Worm (Caenorhabditis elegans) whole organism, late embryonic: ENCODE data around the gene R53.4.

Source experiments
- C08G9.2 ChIP-seq: sonication (generic microtip); optimal IDR thresholded peaks from 2 replicates; lab custom pipeline; 2016; ENCODE audit warnings: mild to moderate bottlenecking, missing genetic modification characterization, moderate library complexity, missing compliant biosample characterization
- F13H6.1 ChIP-seq: sonication (generic microtip); optimal IDR thresholded peaks from 2 replicates; lab custom pipeline; 2016; ENCODE audit warnings: missing genetic modification characterization, missing compliant biosample characterization
- K02D7.2 ChIP-seq: sonication (generic microtip); optimal IDR thresholded peaks from 2 replicates; lab custom pipeline; 2017; ENCODE audit warnings: mild to moderate bottlenecking, missing genetic modification characterization, missing compliant biosample characterization
- ceh-14 ChIP-seq: sonication (generic microtip); optimal IDR thresholded peaks from 2 replicates; lab custom pipeline; 2016; ENCODE audit warnings: missing genotype, missing genetic modification characterization, missing compliant biosample characterization
- ceh-18 ChIP-seq: sonication (generic microtip); optimal IDR thresholded peaks from 2 replicates; lab custom pipeline; 2016; ENCODE audit warnings: missing genetic modification characterization, missing compliant biosample characterization
- ceh-2 ChIP-seq: sonication (generic microtip); optimal IDR thresholded peaks from 2 replicates; lab custom pipeline; 2016; ENCODE audit warnings: missing genotype, missing genetic modification characterization, missing compliant biosample characterization
- ceh-24 ChIP-seq: sonication (generic microtip); optimal IDR thresholded peaks from 2 replicates; lab custom pipeline; 2016; ENCODE audit warnings: mild to moderate bottlenecking, missing genetic modification characterization, missing compliant biosample characterization
- ceh-45 ChIP-seq: fragments of 200-800 bp; sonication (Bioruptor generic); IDR thresholded peaks from 2 replicates; pipeline ENCODE4 v1.3.6; 2022; ENCODE audit warnings: missing genetic modification reagents, missing genetic modification characterization, missing compliant biosample characterization
- ceh-6 ChIP-seq: fragments of 200-800 bp; sonication (Bioruptor generic); optimal IDR thresholded peaks from 2 replicates; lab custom pipeline; 2018; ENCODE audit warnings: mild to moderate bottlenecking, missing genetic modification characterization, missing compliant biosample characterization
- ceh-9 ChIP-seq: sonication (generic microtip); optimal IDR thresholded peaks from 2 replicates; lab custom pipeline; 2016; ENCODE audit warnings: mild to moderate bottlenecking, missing genetic modification characterization, inconsistent platforms, missing compliant biosample characterization
- dmd-4 ChIP-seq: sonication (generic microtip); optimal IDR thresholded peaks from 2 replicates; lab custom pipeline; 2016; ENCODE audit warnings: borderline replicate concordance, missing genetic modification characterization, missing compliant biosample characterization
- elt-2 ChIP-seq: sonication (generic microtip); optimal IDR thresholded peaks from 2 replicates; lab custom pipeline; 2016; ENCODE audit warnings: missing genetic modification reagents, missing genetic modification characterization, missing compliant biosample characterization
- fkh-10 ChIP-seq: fragments of 150-350 bp; optimal IDR thresholded peaks from 2 replicates; lab custom pipeline; 2014; ENCODE audit warnings: missing biosample characterization, missing genetic modification reagents, missing genetic modification characterization
- fkh-6 ChIP-seq: sonication (generic microtip); optimal IDR thresholded peaks from 2 replicates; lab custom pipeline; 2016; ENCODE audit warnings: missing genetic modification characterization, missing compliant biosample characterization
- hlh-30 ChIP-seq: sonication (generic microtip); optimal IDR thresholded peaks from 2 replicates; lab custom pipeline; 2017; ENCODE audit warnings: antibody characterized with exemption, missing genetic modification characterization, missing compliant biosample characterization; ENCODE audit not compliant: insufficient read depth
- lim-6 ChIP-seq: sonication (generic microtip); optimal IDR thresholded peaks from 2 replicates; lab custom pipeline; 2016; ENCODE audit warnings: missing genetic modification characterization, missing compliant biosample characterization
- lin-11 ChIP-seq: fragments of 200-800 bp; sonication (Bioruptor generic); optimal IDR thresholded peaks from 2 replicates; lab custom pipeline; 2018; ENCODE audit warnings: mild to moderate bottlenecking, missing genetic modification characterization, missing compliant biosample characterization
- nfya-1 ChIP-seq: sonication (generic microtip); optimal IDR thresholded peaks from 2 replicates; lab custom pipeline; 2017; ENCODE audit warnings: missing genetic modification characterization, mild to moderate bottlenecking, missing compliant biosample characterization, antibody characterized with exemption, moderate library complexity
- npax-4 ChIP-seq: sonication (generic microtip); optimal IDR thresholded peaks from 2 replicates; lab custom pipeline; 2016; ENCODE audit warnings: missing genetic modification characterization, missing compliant biosample characterization
- odd-2 ChIP-seq: sonication (generic microtip); optimal IDR thresholded peaks from 2 replicates; lab custom pipeline; 2017; ENCODE audit warnings: antibody characterized with exemption, mild to moderate bottlenecking, missing genetic modification characterization, missing compliant biosample characterization
- pax-1 ChIP-seq: fragments of 150-350 bp; optimal IDR thresholded peaks from 2 replicates; lab custom pipeline; 2014; ENCODE audit warnings: missing biosample characterization, missing genetic modification characterization
- pha-2 ChIP-seq: sonication (generic microtip); optimal IDR thresholded peaks from 2 replicates; lab custom pipeline; 2017; ENCODE audit warnings: mild to moderate bottlenecking, missing genetic modification characterization, missing compliant biosample characterization
- pha-4 ChIP-seq: fragments of 150-350 bp; optimal IDR thresholded peaks from 2 replicates; lab custom pipeline; 2018; ENCODE audit warnings: missing biosample characterization, missing genetic modification reagents, missing genetic modification characterization
- ref-2 ChIP-seq: sonication (generic microtip); optimal IDR thresholded peaks from 2 replicates; lab custom pipeline; 2016; ENCODE audit warnings: missing genetic modification characterization, missing compliant biosample characterization
- sdc-2 ChIP-seq: sonication (generic microtip); optimal IDR thresholded peaks from 2 replicates; lab custom pipeline; 2016; ENCODE audit warnings: missing genotype, missing genetic modification characterization, missing compliant biosample characterization
- syd-9 ChIP-seq: sonication (generic microtip); optimal IDR thresholded peaks from 2 replicates; lab custom pipeline; 2016; ENCODE audit warnings: mild to moderate bottlenecking, missing genetic modification characterization, moderate library complexity, missing compliant biosample characterization
- tbx-2 ChIP-seq: sonication (generic microtip); optimal IDR thresholded peaks from 2 replicates; lab custom pipeline; 2016; ENCODE audit warnings: missing genetic modification characterization, missing compliant biosample characterization
- tbx-7 ChIP-seq: sonication (generic microtip); optimal IDR thresholded peaks from 2 replicates; lab custom pipeline; 2016; ENCODE audit warnings: missing genotype, missing genetic modification characterization, missing compliant biosample characterization
- unc-3 ChIP-seq, 2 experiments: fragments of 200-800 bp in 1 of 2; sonication (Bioruptor generic) in 1 of 2; sonication (generic microtip) in 1 of 2; conservative IDR thresholded peaks in 1 of 2; optimal IDR thresholded peaks in 1 of 2; 2 replicates each; pipeline versions ENCODE4 v1.3.6 to Lab custom; 2016 to 2022; ENCODE audit warnings: missing compliant biosample characterization in 2 of 2, missing genetic modification characterization in 2 of 2, missing genetic modification reagents in 1 of 2
- unc-42 ChIP-seq: sonication (generic microtip); optimal IDR thresholded peaks from 2 replicates; lab custom pipeline; 2016; ENCODE audit warnings: missing genotype, missing genetic modification characterization, missing compliant biosample characterization
- unc-55 ChIP-seq: sonication (generic microtip); optimal IDR thresholded peaks from 2 replicates; lab custom pipeline; 2017; ENCODE audit warnings: missing biosample characterization, missing genetic modification reagents, missing genetic modification characterization
- unc-86 ChIP-seq: sonication (generic microtip); optimal IDR thresholded peaks from 2 replicates; lab custom pipeline; 2016; ENCODE audit warnings: missing genetic modification characterization, missing compliant biosample characterization
- zip-5 ChIP-seq: sonication (generic microtip); optimal IDR thresholded peaks from 2 replicates; lab custom pipeline; 2016; ENCODE audit warnings: missing genetic modification characterization, missing compliant biosample characterization
- ztf-16 ChIP-seq: sonication (generic microtip); optimal IDR thresholded peaks from 2 replicates; lab custom pipeline; 2017; ENCODE audit warnings: missing genetic modification characterization, missing compliant biosample characterization

R53.4 gene

DNA sequence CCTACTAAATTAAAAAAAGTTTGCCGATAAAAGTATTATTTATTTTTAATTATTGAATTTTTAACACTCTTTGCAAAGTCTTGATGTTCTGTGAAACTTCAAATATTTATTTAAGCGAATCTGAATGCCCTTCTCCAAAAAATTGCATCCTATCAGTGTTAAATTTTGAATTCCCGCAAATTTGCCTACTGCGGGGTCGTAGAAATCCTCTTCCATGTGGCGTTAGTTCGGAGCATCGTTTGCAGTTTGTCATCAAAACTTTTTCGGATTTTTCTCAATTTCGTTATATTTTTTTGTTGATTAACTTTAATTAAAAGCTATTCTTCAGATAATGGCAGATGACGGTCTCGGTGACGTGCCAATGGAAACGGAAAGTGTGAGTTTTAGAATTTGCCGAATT, 27.4 kb downstream of the R53.4 start, which contains the start of gene ufd-3 (continued):
- TF ChIP-seq syd-9, result peak; percentile 8
- peak; percentile 90 for TF ChIP-seq ref-2 (tag; lab: Kevin White, UChicago)
- no peak for TF ChIP-seq hlh-30 (tag; lab: Kevin White, UChicago)
- TF ChIP-seq pax-1 (tag; lab: Kevin White, UChicago), result peak; percentile 65
- TF ChIP-seq zip-5, result peak; percentile 76
- TF ChIP-seq unc-42 (tag; lab: Kevin White, UChicago), result peak; percentile 67
- peak; percentile 63 for TF ChIP-seq F13H6.1 (tag; lab: Kevin White, UChicago)
- TF ChIP-seq tbx-2, result peak; percentile 89
- TF ChIP-seq pha-4 (tag; lab: Kevin White, UChicago), result no peak
- TF ChIP-seq pha-2 (tag; lab: Kevin White, UChicago), result no peak
- peak; percentile 98 for TF ChIP-seq C08G9.2 (tag; lab: Kevin White, UChicago)
- TF ChIP-seq unc-3 (GFP tag; conservative IDR thresholded peaks at IDR 0.05; lab: Robert Waterston, UW), result 0 out of 2 replicates have a peak, but pooled peaks have one; percentile 35
- TF ChIP-seq unc-3 (tag; optimal IDR thresholded peaks at IDR 0.05; lab: Kevin White, UChicago), result no peak
- TF ChIP-seq ceh-14, result peak; percentile 81
- peak; percentile 62 for TF ChIP-seq nfya-1 (tag; lab: Kevin White, UChicago)
- TF ChIP-seq sdc-2 (tag; lab: Kevin White, UChicago), result peak; percentile 15
- TF ChIP-seq ceh-2, result peak; percentile 91
- no peak for TF ChIP-seq ceh-45 (GFP tag; lab: Robert Waterston, UW)
- peak; percentile 60 for TF ChIP-seq lim-6 (tag; lab: Kevin White, UChicago)
- peak; percentile 91 for TF ChIP-seq tbx-7 (tag; lab: Kevin White, UChicago)
- TF ChIP-seq unc-55, result peak; percentile 54
- TF ChIP-seq unc-86 (tag; lab: Kevin White, UChicago), result no peak

DNA sequence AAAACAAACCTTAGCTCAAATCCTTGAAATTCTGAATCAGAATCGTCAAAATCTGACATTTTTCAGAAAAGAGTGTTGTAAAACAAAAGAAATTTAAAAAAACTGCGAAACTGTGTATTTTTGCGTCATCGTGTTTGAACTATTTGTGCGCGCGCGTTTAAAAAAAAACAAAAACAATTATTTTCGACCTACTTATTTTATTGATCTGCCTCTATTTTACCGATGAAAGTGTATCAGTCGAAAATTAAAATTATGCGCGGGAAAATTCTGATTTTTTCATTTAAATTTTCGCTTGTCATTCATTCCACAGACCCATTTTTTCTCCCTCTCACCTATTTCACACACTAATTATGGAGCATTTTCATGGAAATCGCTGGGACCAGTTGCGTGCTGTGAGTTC, 29.0 kb downstream of the R53.4 start, which contains the start of the genes C05C10.7 and C05C10.5:
Gene C05C10.7, minus strand, starts transcription at position 95 of the 400 bp plus-strand sequence.
Gene C05C10.5, plus strand, starts transcription at position 164 of the 400 bp plus-strand sequence.
- TF ChIP-seq elt-2 (no peak), lin-11 (tag; lab: Kevin White, UChicago) (no peak), npax-4 (tag; lab: Kevin White, UChicago) (no peak), F13H6.1 (tag; lab: Kevin White, UChicago) (no peak), odd-2 (tag; lab: Kevin White, UChicago) (no peak), fkh-6 (tag; lab: Kevin White, UChicago) (no peak), ztf-16 (tag; lab: Kevin White, UChicago) (no peak), K02D7.2 (tag; lab: Kevin White, UChicago) (no peak), dmd-4 (tag; lab: Kevin White, UChicago) (no peak), ceh-9 (no peak), ceh-24 (tag; lab: Kevin White, UChicago) (no peak), ceh-6 (GFP tag; lab: Kevin White, UChicago) (no peak), pax-1 (tag; lab: Kevin White, UChicago) (no peak), hlh-30 (tag; lab: Kevin White, UChicago) (no peak)

DNA sequence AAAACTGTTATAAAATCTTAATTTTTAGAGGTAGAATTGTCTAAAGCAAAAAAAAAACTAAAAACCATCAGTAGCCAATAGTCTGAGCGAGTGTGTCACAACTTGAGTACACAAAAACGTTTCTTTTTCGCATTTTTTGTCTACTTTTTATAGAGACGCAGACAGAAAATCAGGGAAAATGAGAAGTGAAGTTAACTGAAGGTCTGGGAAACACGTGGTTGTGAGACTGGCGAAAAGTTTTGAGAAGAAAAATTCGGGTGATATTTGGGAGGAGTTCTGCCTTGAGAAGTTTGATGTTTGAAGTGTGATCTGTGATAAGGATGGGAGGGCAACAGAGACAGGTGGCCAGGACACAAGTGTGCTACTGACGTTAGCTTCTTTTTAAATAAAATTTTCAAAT, 30.2 kb downstream of the R53.4 start:
- TF ChIP-seq hlh-30 (tag; lab: Kevin White, UChicago), result peak; percentile 50
- no peak for TF ChIP-seq unc-3 (GFP tag; conservative IDR thresholded peaks at IDR 0.05; lab: Robert Waterston, UW)
- no peak for TF ChIP-seq unc-3 (tag; optimal IDR thresholded peaks at IDR 0.05; lab: Kevin White, UChicago)
- peak; percentile 58 for TF ChIP-seq ceh-18 (tag; lab: Kevin White, UChicago)
- TF ChIP-seq, all 69 proteins: peak for 2

DNA sequence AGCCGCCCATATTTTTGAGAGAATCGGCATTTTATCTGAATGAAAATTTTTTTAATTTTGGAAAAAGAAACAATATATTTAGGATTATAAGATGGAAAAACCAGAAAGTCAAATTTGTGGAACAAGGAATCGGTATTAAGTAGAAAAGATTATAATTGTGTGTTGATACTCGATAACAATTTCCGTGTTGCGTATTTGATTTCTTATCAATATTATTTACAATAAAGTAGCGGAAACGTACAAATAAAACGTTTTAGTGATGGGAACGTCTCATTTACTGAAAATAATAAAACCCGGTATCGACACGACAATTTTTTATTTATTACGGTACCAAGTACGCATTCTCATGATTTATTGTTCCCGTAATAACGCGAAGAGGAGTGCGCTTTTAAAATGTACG, 31.0 kb downstream of the R53.4 start, which contains the start of gene C05C10.3:
Gene C05C10.3, minus strand, starts transcription at position 35 of the 400 bp plus-strand sequence.
- TF ChIP-seq elt-2, result peak; percentile 30
- TF ChIP-seq fkh-10 (GFP tag; lab: Kevin White, UChicago), result no peak
